Worm (Caenorhabditis elegans): ENCODE measurements around the gene F29A7.8.

- TF ChIP-seq elt-2 (tag; optimal IDR thresholded peaks at IDR 0.05) (no peak), pqm-1 (tag; optimal IDR thresholded peaks at IDR 0.05) (no peak), sox-2 (GFP tag; IDR thresholded peaks at IDR 0.05) (no peak), unc-42 (tag; optimal IDR thresholded peaks at IDR 0.05) (no peak), ceh-31 (tag; optimal IDR thresholded peaks at IDR 0.05) (no peak), gmeb-2 (tag; optimal IDR thresholded peaks at IDR 0.05) (no peak), Y22D7AL.16 (tag; optimal IDR thresholded peaks at IDR 0.05) (no peak), pha-4 (tag; optimal IDR thresholded peaks at IDR 0.05) (no peak), K09A11.1 (tag; optimal IDR thresholded peaks at IDR 0.05; ENCODE audit: insufficient read depth) (no peak), ceh-24 (tag; optimal IDR thresholded peaks at IDR 0.05) (no peak)
Observed at ce11 chrII:2742251-2742650, 15.6 kb downstream of the F29A7.8 start, which contains the start of gene T05A8.7.
